ENCODE assay signal across 1 fruit fly cellular context in the genomic region with DNA sequence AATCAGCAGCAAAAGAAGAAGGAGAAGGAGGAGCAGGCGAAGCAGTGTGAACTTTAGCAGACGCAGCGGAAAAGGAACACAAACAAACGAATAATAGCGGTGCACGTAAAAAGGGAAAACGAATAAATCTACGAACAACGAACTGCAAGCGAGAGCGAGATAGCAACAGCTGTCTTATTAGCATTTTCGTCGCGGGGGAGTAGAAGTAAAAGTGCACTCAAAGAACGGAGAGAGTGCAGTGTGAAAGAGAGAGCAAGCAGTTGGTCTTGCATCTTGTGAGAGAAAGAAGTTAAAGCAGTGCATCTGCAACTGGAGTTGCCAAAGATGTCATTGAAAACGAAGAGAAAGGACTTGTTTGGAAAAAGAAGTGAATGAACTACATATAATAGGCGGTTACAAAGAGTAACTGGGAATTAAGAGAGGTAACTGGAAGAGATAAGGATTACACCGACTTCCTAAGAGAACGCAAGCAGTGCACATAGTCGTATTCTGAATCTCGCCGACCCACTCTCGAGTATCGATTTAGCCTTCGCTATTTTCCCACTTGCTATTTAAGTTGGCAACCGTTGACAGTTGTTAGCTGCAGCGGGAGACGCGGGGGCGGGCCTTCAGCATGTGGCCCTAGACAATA.
TF ChIP-seq lines count a peak whose summit lies in the region.

No protein-coding gene starts in this region.

TF ChIP-seq in whole organism, embryonic, 481 proteins besides CTCF, POLR2A, EP300 and RAD21 (continued from another document):
- TF ChIP-seq hkb (optimal IDR thresholded peaks at IDR 0.05; lab: Kevin White, UChicago) (no peak), hkb (GFP tag; IDR thresholded peaks at IDR 0.05; lab: Robert Waterston, UW) (no peak), nmo (GFP tag; optimal IDR thresholded peaks at IDR 0.05; lab: Kevin White, UChicago) (no peak), Ada2b (GFP tag; IDR thresholded peaks at IDR 0.05; lab: Robert Waterston, UW) (no peak), CG42726 (GFP tag; IDR thresholded peaks at IDR 0.05; lab: Robert Waterston, UW; ENCODE audit: partially characterized antibody) (no peak), repo (GFP tag; optimal IDR thresholded peaks at IDR 0.05; lab: Kevin White, UChicago) (no peak), sisA (GFP tag; IDR thresholded peaks at IDR 0.05; lab: Robert Waterston, UW) (no peak), CG5245 (GFP tag; optimal IDR thresholded peaks at IDR 0.05; lab: Kevin White, UChicago) (no peak), D (optimal IDR thresholded peaks at IDR 0.05; lab: Kevin White, UChicago) (peak; percentile 45), D (GFP tag; optimal IDR thresholded peaks at IDR 0.05; lab: Kevin White, UChicago) (no peak), Trl (optimal IDR thresholded peaks at IDR 0.05; lab: Kevin White, UChicago) (peak in 1 of 2 experiments; percentile 86), Trl (GFP tag; optimal IDR thresholded peaks at IDR 0.05; lab: Kevin White, UChicago) (no peak), CG31365 (tag; optimal IDR thresholded peaks at IDR 0.05; lab: Kevin White, UChicago) (peak; percentile 94), Optix (GFP tag; IDR thresholded peaks at IDR 0.05; lab: Robert Waterston, UW) (no peak), CG1792 (GFP tag; optimal IDR thresholded peaks at IDR 0.05; lab: Kevin White, UChicago) (no peak), so (GFP tag; IDR thresholded peaks at IDR 0.05; lab: Robert Waterston, UW) (no peak), HLH54F (GFP tag; optimal IDR thresholded peaks at IDR 0.05; lab: Kevin White, UChicago) (no peak), CG34376 (GFP tag; optimal IDR thresholded peaks at IDR 0.05; lab: Kevin White, UChicago) (no peak), bsh (GFP tag; optimal IDR thresholded peaks at IDR 0.05; lab: Kevin White, UChicago) (peak in 1 of 2 experiments; percentile 14), Asciz (GFP tag; optimal IDR thresholded peaks at IDR 0.05; lab: Kevin White, UChicago) (no peak), CG2199 (GFP tag; IDR thresholded peaks at IDR 0.05; lab: Robert Waterston, UW) (no peak), CG7963 (GFP tag; IDR thresholded peaks at IDR 0.05; lab: Robert Waterston, UW; ENCODE audit: partially characterized antibody) (0 out of 3 replicates have a peak, but pooled peaks have one; percentile 8), H15 (GFP tag; IDR thresholded peaks at IDR 0.05; lab: Robert Waterston, UW) (no peak), Dp (GFP tag; optimal IDR thresholded peaks at IDR 0.05; lab: Kevin White, UChicago) (no peak), Sin3A (optimal IDR thresholded peaks at IDR 0.05; lab: Kevin White, UChicago) (no peak), CG12104 (GFP tag; optimal IDR thresholded peaks at IDR 0.05; lab: Kevin White, UChicago) (no peak), CG8944 (GFP tag; optimal IDR thresholded peaks at IDR 0.05; lab: Kevin White, UChicago) (no peak), wor (GFP tag; IDR thresholded peaks at IDR 0.05; lab: Robert Waterston, UW) (no peak), PHDP (tag; optimal IDR thresholded peaks at IDR 0.05; lab: Kevin White, UChicago) (no peak), sr (GFP tag; IDR thresholded peaks at IDR 0.05; lab: Robert Waterston, UW) (no peak), pros (GFP tag; optimal IDR thresholded peaks at IDR 0.05; lab: Kevin White, UChicago) (peak; percentile 96), Hsf (GFP tag; optimal IDR thresholded peaks at IDR 0.05; lab: Kevin White, UChicago) (no peak), CG34422 (GFP tag; IDR thresholded peaks at IDR 0.05; lab: Robert Waterston, UW) (no peak), lmd (GFP tag; IDR thresholded peaks at IDR 0.05; lab: Robert Waterston, UW) (no peak), odd (GFP tag; optimal IDR thresholded peaks at IDR 0.05; lab: Kevin White, UChicago) (no peak), insv (GFP tag; optimal IDR thresholded peaks at IDR 0.05; lab: Kevin White, UChicago) (peak in 1 of 2 experiments; percentile 92), pita (GFP tag; optimal IDR thresholded peaks at IDR 0.05; lab: Kevin White, UChicago) (no peak), gce (GFP tag; IDR thresholded peaks at IDR 0.05; lab: Robert Waterston, UW) (no peak), nerfin-2 (GFP tag; IDR thresholded peaks at IDR 0.05; lab: Robert Waterston, UW; ENCODE audit: partially characterized antibody) (no peak), CkIIα-i1 (GFP tag; IDR thresholded peaks at IDR 0.05; lab: Robert Waterston, UW) (no peak), CG3847 (GFP tag; IDR thresholded peaks at IDR 0.05; lab: Robert Waterston, UW) (no peak), Hmr (GFP tag; optimal IDR thresholded peaks at IDR 0.05; lab: Kevin White, UChicago) (no peak), CG16815 (GFP tag; optimal IDR thresholded peaks at IDR 0.05; lab: Kevin White, UChicago) (no peak), pnt (GFP tag; optimal IDR thresholded peaks at IDR 0.05; lab: Kevin White, UChicago) (no peak), psq (GFP tag; optimal IDR thresholded peaks at IDR 0.05; lab: Kevin White, UChicago) (no peak), al (GFP tag; IDR thresholded peaks at IDR 0.05; lab: Robert Waterston, UW) (no peak), NK7.1 (GFP tag; optimal IDR thresholded peaks at IDR 0.05; lab: Kevin White, UChicago) (no peak), CG31224 (GFP tag; IDR thresholded peaks at IDR 0.05; lab: Robert Waterston, UW) (no peak), prd (optimal IDR thresholded peaks at IDR 0.05; lab: Kevin White, UChicago) (no peak), prd (GFP tag; IDR thresholded peaks at IDR 0.05; lab: Robert Waterston, UW) (no peak), CG1602 (GFP tag; optimal IDR thresholded peaks at IDR 0.05; lab: Kevin White, UChicago) (no peak), Hr78 (GFP tag; optimal IDR thresholded peaks at IDR 0.05; lab: Kevin White, UChicago) (no peak), GATAe (GFP tag; conservative IDR thresholded peaks at IDR 0.05; lab: Robert Waterston, UW) (no peak), Elba2 (GFP tag; optimal IDR thresholded peaks at IDR 0.05; lab: Kevin White, UChicago) (peak; percentile 87), CG1832 (GFP tag; optimal IDR thresholded peaks at IDR 0.05; lab: Kevin White, UChicago) (peak; percentile 5), CG6175 (GFP tag; IDR thresholded peaks at IDR 0.05; lab: Robert Waterston, UW) (no peak), CG30020 (tag; optimal IDR thresholded peaks at IDR 0.05; lab: Kevin White, UChicago) (no peak), Lpt (GFP tag; optimal IDR thresholded peaks at IDR 0.05; lab: Kevin White, UChicago) (no peak), Jarid2 (GFP tag; optimal IDR thresholded peaks at IDR 0.05; lab: Kevin White, UChicago) (peak; percentile 11), schlank (tag; optimal IDR thresholded peaks at IDR 0.05; lab: Kevin White, UChicago) (no peak), CG6791 (GFP tag; IDR thresholded peaks at IDR 0.05; lab: Robert Waterston, UW; ENCODE audit: partially characterized antibody) (no peak), vvl (GFP tag; IDR thresholded peaks at IDR 0.05; lab: Robert Waterston, UW) (peak; percentile 72), CG12155 (GFP tag; optimal IDR thresholded peaks at IDR 0.05; lab: Kevin White, UChicago) (no peak), pzg (GFP tag; optimal IDR thresholded peaks at IDR 0.05; lab: Kevin White, UChicago) (no peak), Mes4 (GFP tag; optimal IDR thresholded peaks at IDR 0.05; lab: Kevin White, UChicago) (no peak), Ssrp (tag; optimal IDR thresholded peaks at IDR 0.05; lab: Kevin White, UChicago) (no peak), Blimp-1 (GFP tag; optimal IDR thresholded peaks at IDR 0.05; lab: Kevin White, UChicago) (peak; percentile 95)
